Fruit fly (Drosophila melanogaster) whole organism, embryonic: Measurements from ENCODE around the gene Ubi-p63E.
A peak's percentile ranks its signal among the peaks of the same experiment; 100 is the strongest.

Experiments used
- BEAF-32 ChIP-seq: fragments of 200-800 bp; sonication (Bioruptor generic); optimal IDR thresholded peaks from 3 replicates; lab custom pipeline; 2017; ENCODE audit warnings: missing biosample characterization, missing genetic modification characterization, mild to moderate bottlenecking, moderate library complexity, missing genetic modification reagents
- C15 ChIP-seq: fragments of 200-800 bp; sonication (Bioruptor generic); IDR thresholded peaks from 3 replicates; pipeline ENCODE4 v1.3.6; 2022; ENCODE audit warnings: missing biosample characterization, missing genetic modification characterization
- CG10267 ChIP-seq: fragments of 200-800 bp; sonication (Bioruptor generic); optimal IDR thresholded peaks from 2 replicates; lab custom pipeline; 2018; ENCODE audit warnings: missing biosample characterization, mild to moderate bottlenecking, missing genetic modification characterization, moderate library complexity
- CG10565 ChIP-seq: fragments of 200-800 bp; sonication (Bioruptor generic); optimal IDR thresholded peaks from 3 replicates; lab custom pipeline; 2016; ENCODE audit warnings: missing biosample characterization, mild to moderate bottlenecking, missing genetic modification characterization
- CG10959 ChIP-seq: fragments of 200-800 bp; sonication (Bioruptor generic); IDR thresholded peaks from 2 replicates; pipeline ENCODE4 v1.3.6; 2022; ENCODE audit warnings: missing biosample characterization, missing genetic modification characterization
- CG11504 ChIP-seq: fragments of 200-800 bp; sonication (Bioruptor generic); optimal IDR thresholded peaks from 3 replicates; lab custom pipeline; 2019; ENCODE audit warnings: missing biosample characterization, mild to moderate bottlenecking, missing genetic modification characterization, moderate library complexity
- CG11560 ChIP-seq: fragments of 200-800 bp; sonication (Bioruptor generic); IDR thresholded peaks from 3 replicates; pipeline ENCODE4 v1.3.6; 2022; ENCODE audit warnings: missing biosample characterization, missing genetic modification characterization
- CG11696 ChIP-seq: fragments of 200-800 bp; sonication (Bioruptor generic); IDR thresholded peaks from 2 replicates; pipeline ENCODE4 v1.3.6; 2022; ENCODE audit warnings: missing biosample characterization, missing genetic modification characterization
- CG12659 ChIP-seq: fragments of 200-800 bp; sonication (Bioruptor generic); optimal IDR thresholded peaks from 3 replicates; lab custom pipeline; 2017; ENCODE audit warnings: mild to moderate bottlenecking, missing biosample characterization, missing genetic modification reagents, missing genetic modification characterization
- CG14860 ChIP-seq: fragments of 200-800 bp; sonication (Bioruptor generic); IDR thresholded peaks from 3 replicates; pipeline ENCODE4 v1.3.6; 2022; ENCODE audit warnings: missing biosample characterization, missing genetic modification characterization; ENCODE audit not compliant: partially characterized antibody
- CG17802 ChIP-seq: fragments of 200-800 bp; sonication (Bioruptor generic); optimal IDR thresholded peaks from 2 replicates; lab custom pipeline; 2018; ENCODE audit warnings: missing biosample characterization, mild to moderate bottlenecking, missing genetic modification characterization, moderate library complexity
- CG18262 ChIP-seq: fragments of 200-800 bp; optimal IDR thresholded peaks from 3 replicates; lab custom pipeline; 2019; ENCODE audit warnings: missing biosample characterization, mild to moderate bottlenecking, missing genetic modification characterization, moderate library complexity
- CG2202 ChIP-seq: fragments of 200-800 bp; sonication (Bioruptor generic); optimal IDR thresholded peaks from 2 replicates; lab custom pipeline; 2018; ENCODE audit warnings: missing biosample characterization, mild to moderate bottlenecking, missing genetic modification characterization
- CG33213 ChIP-seq: fragments of 200-800 bp; sonication (Bioruptor generic); optimal IDR thresholded peaks from 3 replicates; lab custom pipeline; 2016; ENCODE audit warnings: missing biosample characterization, missing genetic modification characterization
- CG3726 ChIP-seq: fragments of 200-800 bp; sonication (Bioruptor generic); IDR thresholded peaks from 3 replicates; pipeline ENCODE4, ENCODE4 v1.3.6; 2022; ENCODE audit warnings: missing biosample characterization, missing genetic modification characterization
- CG42726 ChIP-seq: fragments of 200-800 bp; sonication (Bioruptor generic); IDR thresholded peaks from 2 replicates; pipeline ENCODE4 v1.3.6; 2022; ENCODE audit warnings: missing biosample characterization, missing genetic modification characterization; ENCODE audit not compliant: partially characterized antibody
- CG4424 ChIP-seq: fragments of 200-800 bp; sonication (Bioruptor generic); optimal IDR thresholded peaks from 3 replicates; lab custom pipeline; 2016; ENCODE audit warnings: missing biosample characterization, missing genetic modification characterization
- CG4707 ChIP-seq: fragments of 200-800 bp; sonication (Bioruptor generic); optimal IDR thresholded peaks from 2 replicates; lab custom pipeline; 2018; ENCODE audit warnings: missing biosample characterization, mild to moderate bottlenecking, missing genetic modification characterization, moderate library complexity
- CG6791 ChIP-seq: fragments of 200-800 bp; sonication (Bioruptor generic); IDR thresholded peaks from 3 replicates; pipeline ENCODE4 v1.3.6; 2022; ENCODE audit warnings: missing biosample characterization, missing genetic modification characterization; ENCODE audit not compliant: partially characterized antibody
- CG7357 ChIP-seq: fragments of 200-800 bp; sonication (Bioruptor generic); IDR thresholded peaks from 3 replicates; pipeline ENCODE4 v1.3.6; 2022; ENCODE audit warnings: missing biosample characterization, missing genetic modification characterization
- CG8478 ChIP-seq: fragments of >200 bp; optimal IDR thresholded peaks from 2 replicates; lab custom pipeline; 2018
- CTCF ChIP-seq: fragments of 200-800 bp; sonication (Bioruptor generic); optimal IDR thresholded peaks from 2 replicates; lab custom pipeline; 2017; ENCODE audit warnings: missing biosample characterization, mild to moderate bottlenecking, missing genetic modification characterization, moderate library complexity
- ERR ChIP-seq: fragments of 200-800 bp; sonication (Bioruptor generic); optimal IDR thresholded peaks from 2 replicates; lab custom pipeline; 2016; ENCODE audit warnings: missing biosample characterization, missing genetic modification characterization
- Elba2 ChIP-seq: fragments of 200-800 bp; sonication (Bioruptor generic); optimal IDR thresholded peaks from 3 replicates; lab custom pipeline; 2016; ENCODE audit warnings: missing biosample characterization, missing genetic modification characterization
- Fer2 ChIP-seq: fragments of 200-800 bp; sonication (Bioruptor generic); optimal IDR thresholded peaks from 2 replicates; lab custom pipeline; 2018; ENCODE audit warnings: missing biosample characterization, mild to moderate bottlenecking, missing genetic modification characterization, moderate library complexity
- HLH3B ChIP-seq: fragments of 200-800 bp; sonication (Bioruptor generic); IDR thresholded peaks from 2 replicates; pipeline ENCODE4 v1.3.6; 2022; ENCODE audit warnings: missing biosample characterization, missing genetic modification characterization
- Hmr ChIP-seq: fragments of 200-800 bp; sonication (Bioruptor generic); optimal IDR thresholded peaks from 3 replicates; lab custom pipeline; 2017; ENCODE audit warnings: mild to moderate bottlenecking, missing biosample characterization, missing genetic modification reagents, missing genetic modification characterization
- Hr51 ChIP-seq, 2 experiments: fragments of 200-800 bp; sonication (Bioruptor generic); optimal IDR thresholded peaks; 2 replicates in 1 of 2; 3 replicates in 1 of 2; lab custom pipeline; 2016 to 2018; ENCODE audit warnings: missing biosample characterization in 2 of 2, missing genetic modification characterization in 2 of 2, mild to moderate bottlenecking in 1 of 2, moderate library complexity in 1 of 2
- Nf-YB ChIP-seq: fragments of 200-800 bp; sonication (Bioruptor generic); optimal IDR thresholded peaks from 3 replicates; lab custom pipeline; 2019; ENCODE audit warnings: missing biosample characterization, mild to moderate bottlenecking, missing genetic modification characterization, moderate library complexity
- Poxn ChIP-seq: fragments of 200-800 bp; sonication (Bioruptor generic); IDR thresholded peaks from 2 replicates; pipeline ENCODE4 v1.3.6; 2022; ENCODE audit warnings: missing biosample characterization, missing genetic modification characterization
- Sin3A ChIP-seq: fragments of >200 bp; optimal IDR thresholded peaks from 2 replicates; lab custom pipeline; 2018
- Stat92E ChIP-seq, 3 experiments: fragments of >200 bp in 2 of 3; fragments of 200-800 bp in 1 of 3; sonication (Bioruptor generic) in 1 of 3; optimal IDR thresholded peaks; 2 replicates each; lab custom pipeline; 2017 to 2019; ENCODE audit warnings: missing biosample characterization in 3 of 3, missing genetic modification characterization in 3 of 3, mild to moderate bottlenecking in 1 of 3, moderate library complexity in 1 of 3
- bab2 ChIP-seq: fragments of 200-800 bp; sonication (Bioruptor generic); optimal IDR thresholded peaks from 2 replicates; lab custom pipeline; 2016; ENCODE audit warnings: missing biosample characterization, missing genetic modification characterization
- ci ChIP-seq: fragments of 200-800 bp; sonication (Bioruptor generic); IDR thresholded peaks from 3 replicates; pipeline ENCODE4 v1.3.6; 2022; ENCODE audit warnings: missing biosample characterization, missing genetic modification characterization
- eyg ChIP-seq: fragments of 200-800 bp; sonication (Bioruptor generic); optimal IDR thresholded peaks from 3 replicates; lab custom pipeline; 2016; ENCODE audit warnings: missing biosample characterization, missing genetic modification characterization
- gem ChIP-seq: fragments of 200-800 bp; sonication (Bioruptor generic); optimal IDR thresholded peaks from 2 replicates; lab custom pipeline; 2019; ENCODE audit warnings: missing biosample characterization, mild to moderate bottlenecking, missing genetic modification characterization, moderate library complexity
- h ChIP-seq: fragments of >200 bp; optimal IDR thresholded peaks from 2 replicates; lab custom pipeline; 2017
- jigr1 ChIP-seq: fragments of 200-800 bp; sonication (Bioruptor generic); IDR thresholded peaks from 3 replicates; pipeline ENCODE4 v1.3.6; 2022; ENCODE audit warnings: missing biosample characterization, missing genetic modification characterization
- onecut ChIP-seq: fragments of 200-800 bp; sonication (Bioruptor generic); IDR thresholded peaks from 2 replicates; pipeline ENCODE4 v1.3.6; 2022; ENCODE audit warnings: missing biosample characterization, missing genetic modification characterization
- p53 ChIP-seq: fragments of 200-800 bp; sonication (Bioruptor generic); optimal IDR thresholded peaks from 2 replicates; lab custom pipeline; 2016; ENCODE audit warnings: missing biosample characterization, missing genetic modification characterization
- pan ChIP-seq, 4 experiments: fragments of >200 bp in 3 of 4; fragments of 200-800 bp in 1 of 4; sonication (Bioruptor generic) in 1 of 4; optimal IDR thresholded peaks in 3 of 4; IDR thresholded peaks in 1 of 4; 2 replicates each; pipeline versions ENCODE4 v1.3.6 to Lab custom; 2017 to 2022; ENCODE audit warnings: missing biosample characterization in 2 of 4, missing genetic modification characterization in 2 of 4, mixed read lengths in 1 of 4
- prd ChIP-seq, 3 experiments: fragments of >200 bp in 2 of 3; fragments of 200-800 bp in 1 of 3; sonication (Bioruptor generic) in 1 of 3; optimal IDR thresholded peaks in 2 of 3; IDR thresholded peaks in 1 of 3; 2 replicates in 2 of 3; 3 replicates in 1 of 3; pipeline versions ENCODE4 v1.3.6 to Lab custom; 2017 to 2022; ENCODE audit warnings: missing biosample characterization in 1 of 3, missing genetic modification characterization in 1 of 3
- ranshi ChIP-seq: fragments of 200-800 bp; sonication (Bioruptor generic); IDR thresholded peaks from 2 replicates; pipeline ENCODE4 v1.3.6; 2022; ENCODE audit warnings: missing biosample characterization, missing genetic modification characterization
- sim ChIP-seq: fragments of 200-800 bp; sonication (Bioruptor generic); IDR thresholded peaks from 2 replicates; pipeline ENCODE4 v1.3.6; 2022; ENCODE audit warnings: missing biosample characterization, missing genetic modification characterization
- sima ChIP-seq: fragments of 200-800 bp; sonication (Bioruptor generic); optimal IDR thresholded peaks from 2 replicates; lab custom pipeline; 2016; ENCODE audit warnings: missing biosample characterization, missing genetic modification characterization
- slp2 ChIP-seq: fragments of 200-800 bp; sonication (Bioruptor generic); optimal IDR thresholded peaks from 2 replicates; lab custom pipeline; 2016; ENCODE audit warnings: missing biosample characterization, missing genetic modification characterization
- ssp ChIP-seq: fragments of 200-800 bp; sonication (Bioruptor generic); IDR thresholded peaks from 2 replicates; pipeline ENCODE4 v1.3.6; 2022; ENCODE audit warnings: missing biosample characterization, missing genetic modification characterization
- trh ChIP-seq: fragments of 200-800 bp; sonication (Bioruptor generic); optimal IDR thresholded peaks from 2 replicates; lab custom pipeline; 2016; ENCODE audit warnings: missing biosample characterization, missing genetic modification characterization
- yki ChIP-seq: fragments of >200 bp; optimal IDR thresholded peaks from 3 replicates; lab custom pipeline; 2018

Gene Ubi-p63E

dm6 chr3L:3862504-3863380 lies 40.2 kb downstream of the Ubi-p63E start (continued):
- peak; percentile 56 for TF ChIP-seq Nf-YB (GFP tag; lab: Kevin White, UChicago)
- TF ChIP-seq HLH3B (GFP tag; lab: Robert Waterston, UW): peak; percentile 58; the same call in 1 of the 2 replicates
- TF ChIP-seq CG2202 (tag; lab: Kevin White, UChicago): peak; percentile 76
- TF ChIP-seq bab2 (GFP tag; lab: Kevin White, UChicago): peak; percentile 74
- TF ChIP-seq jigr1 (GFP tag; lab: Robert Waterston, UW): 0 out of 3 replicates have a peak, but pooled peaks have one; percentile 39
- TF ChIP-seq CG8478: no peak
- peak; percentile 51 for TF ChIP-seq CG4707 (GFP tag; lab: Kevin White, UChicago)
- no peak for TF ChIP-seq Fer2 (tag; lab: Kevin White, UChicago)
- TF ChIP-seq CG17802 (tag; lab: Kevin White, UChicago): no peak
- no peak for TF ChIP-seq CG6791 (GFP tag; lab: Robert Waterston, UW)
- TF ChIP-seq eyg: no peak
- TF ChIP-seq onecut (GFP tag; lab: Robert Waterston, UW): peak; percentile 59
- TF ChIP-seq C15 (GFP tag; lab: Robert Waterston, UW): no peak
- TF ChIP-seq CG11504: peak; percentile 82
- TF ChIP-seq CG7357: peak; percentile 50; the same call in 1 of the 3 replicates
- peak; percentile 47 for TF ChIP-seq CG4424 (GFP tag; lab: Kevin White, UChicago)
- no peak for TF ChIP-seq yki (lab: Kevin White, UChicago)
- no peak for TF ChIP-seq CG42726
- TF ChIP-seq slp2 (GFP tag; lab: Kevin White, UChicago): peak; percentile 57
- TF ChIP-seq Sin3A (lab: Kevin White, UChicago): no peak
- TF ChIP-seq p53: no peak
- peak; percentile 85 for TF ChIP-seq CG10959
- TF ChIP-seq ranshi (GFP tag; lab: Robert Waterston, UW): peak; percentile 53; the same call in 1 of the 2 replicates
- no peak for TF ChIP-seq pan (optimal IDR thresholded peaks at IDR 0.05; lab: Kevin White, UChicago)
- TF ChIP-seq pan (GFP tag; optimal IDR thresholded peaks at IDR 0.05 in 1 of 2, IDR thresholded peaks at IDR 0.05 in 1 of 2): peak in 1 of 2 experiments; percentile 57
- TF ChIP-seq gem (tag; lab: Kevin White, UChicago): peak; percentile 81
- peak; percentile 80 for TF ChIP-seq ci (GFP tag; lab: Robert Waterston, UW)
- peak; percentile 40 for TF ChIP-seq trh (GFP tag; lab: Kevin White, UChicago)
- no peak for TF ChIP-seq BEAF-32
- no peak for TF ChIP-seq Hmr
- TF ChIP-seq sim (GFP tag; lab: Robert Waterston, UW): peak; percentile 37; the same call in 1 of the 2 replicates
- TF ChIP-seq Poxn (GFP tag; lab: Robert Waterston, UW): no peak
- TF ChIP-seq CG3726: no peak
- TF ChIP-seq sima (GFP tag; lab: Kevin White, UChicago): no peak
- TF ChIP-seq CG11560 (tag; lab: Robert Waterston, UW): no peak
- TF ChIP-seq CG10267 (tag; lab: Kevin White, UChicago): peak; percentile 83
- TF ChIP-seq CG12659 (GFP tag; lab: Kevin White, UChicago): peak; percentile 29
- TF ChIP-seq CG33213 (GFP tag; lab: Kevin White, UChicago): peak; percentile 62
- TF ChIP-seq prd (optimal IDR thresholded peaks at IDR 0.05; lab: Kevin White, UChicago): no peak
- TF ChIP-seq prd (GFP tag; IDR thresholded peaks at IDR 0.05; lab: Robert Waterston, UW): peak; percentile 74; the same call in 2 of the 3 replicates
- no peak for TF ChIP-seq Elba2 (GFP tag; lab: Kevin White, UChicago)
- peak; percentile 17 for TF ChIP-seq ERR (GFP tag; lab: Kevin White, UChicago)
- peak; percentile 39 for TF ChIP-seq CG10565 (GFP tag; lab: Kevin White, UChicago)
- no peak for TF ChIP-seq CTCF (GFP tag; lab: Kevin White, UChicago)
- TF ChIP-seq CG11696 (GFP tag; lab: Robert Waterston, UW): no peak
- TF ChIP-seq CG14860 (GFP tag; lab: Robert Waterston, UW): no peak
- no peak for TF ChIP-seq h
- peak; percentile 83 for TF ChIP-seq CG18262 (tag; lab: Kevin White, UChicago)
- peak in 1 of 3 experiments; percentile 73 for TF ChIP-seq Stat92E (GFP tag; optimal IDR thresholded peaks at IDR 0.05; lab: Kevin White, UChicago)
- TF ChIP-seq ssp (GFP tag; lab: Robert Waterston, UW): peak; percentile 38
- TF ChIP-seq Hr51 (GFP tag; optimal IDR thresholded peaks at IDR 0.05; lab: Kevin White, UChicago): peak; percentile 29 to 59
